Fruit fly (Drosophila melanogaster) S2 (cell line): Measurements from ENCODE around the gene Naa60.

Experiments
- CG8478 ChIP-seq: fragments of >200 bp; optimal IDR thresholded peaks from 2 replicates; lab custom pipeline; 2018
- CTCF ChIP-seq, 2 experiments: fragments of >200 bp; optimal IDR thresholded peaks; 2 replicates each; lab custom pipeline; 2018

The Naa60 gene

DNA sequence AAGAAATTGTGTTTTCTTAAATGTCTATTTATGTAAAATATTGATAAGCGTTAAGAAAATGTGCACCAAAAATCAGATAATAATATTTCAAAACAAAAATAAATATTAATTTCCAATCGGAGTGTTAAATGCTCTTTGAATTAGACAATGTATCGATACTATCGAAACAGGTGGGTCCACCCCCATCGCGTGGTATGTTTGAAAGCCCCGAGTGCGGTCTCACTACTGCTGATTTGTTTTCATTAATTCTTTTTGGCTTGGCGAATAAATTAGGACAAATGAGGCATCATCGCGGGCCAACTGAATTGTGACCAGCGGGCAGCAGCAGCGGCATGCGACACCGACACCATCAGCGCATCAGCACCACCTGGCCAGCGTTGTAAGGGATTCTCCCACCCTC, at the start of gene Naa60:
Naa60 (plus strand) TSS at position 189 of the 400 bp plus-strand sequence.
- no peak for TF ChIP-seq CG8478 (lab: Kevin White, UChicago)
- peak in 1 of 2 experiments; percentile 29 for TF ChIP-seq CTCF (optimal IDR thresholded peaks at IDR 0.05; lab: Kevin White, UChicago)

DNA sequence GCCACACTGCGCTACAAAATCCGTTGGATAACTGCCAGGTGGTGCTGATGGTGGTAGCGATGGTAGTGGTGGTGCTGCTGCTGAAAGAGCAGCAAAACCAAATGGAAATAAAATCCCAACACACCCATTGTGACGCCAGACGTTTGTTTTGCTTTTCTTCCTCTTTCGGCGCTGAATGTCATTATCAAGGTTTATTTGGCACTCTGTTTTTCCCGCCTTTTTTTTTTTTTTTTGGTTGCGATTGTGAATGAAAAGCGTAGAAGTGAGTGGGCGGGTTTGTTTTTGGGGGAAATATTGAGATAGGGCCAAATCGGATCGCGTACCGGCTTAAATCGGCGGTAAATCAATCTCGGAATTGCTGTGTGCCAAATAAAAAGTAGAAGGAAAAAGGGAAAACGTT, 49.4 kb upstream of the Naa60 start:
- TF ChIP-seq CG8478 (lab: Kevin White, UChicago) (no peak), CTCF (optimal IDR thresholded peaks at IDR 0.05; lab: Kevin White, UChicago) (no peak)

DNA sequence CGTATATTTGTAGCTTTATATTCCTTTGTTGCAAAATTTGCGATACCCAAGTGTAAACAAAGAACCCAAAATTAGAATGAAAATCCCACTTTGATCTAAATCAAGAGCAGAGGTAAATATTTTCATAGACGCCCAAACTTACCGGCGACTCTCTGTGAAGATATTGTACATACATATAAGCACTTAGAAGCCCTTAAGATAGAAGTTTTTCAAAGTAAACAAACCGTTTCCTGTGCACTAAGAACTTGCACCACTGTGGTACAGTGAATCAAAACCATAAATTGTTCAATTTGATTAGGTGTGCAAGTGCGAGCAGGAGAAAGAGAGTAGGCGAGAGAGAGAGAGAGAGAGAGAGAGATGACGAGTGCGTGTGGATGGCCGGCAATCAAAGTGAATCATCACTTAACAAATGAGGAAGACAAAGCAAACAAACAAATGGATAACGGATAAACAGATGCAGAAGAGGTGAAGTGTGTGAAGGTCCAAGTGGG, 48.6 kb upstream of the Naa60 start:
- no peak for TF ChIP-seq CG8478 (lab: Kevin White, UChicago)
- no peak for TF ChIP-seq CTCF (optimal IDR thresholded peaks at IDR 0.05; lab: Kevin White, UChicago)

DNA sequence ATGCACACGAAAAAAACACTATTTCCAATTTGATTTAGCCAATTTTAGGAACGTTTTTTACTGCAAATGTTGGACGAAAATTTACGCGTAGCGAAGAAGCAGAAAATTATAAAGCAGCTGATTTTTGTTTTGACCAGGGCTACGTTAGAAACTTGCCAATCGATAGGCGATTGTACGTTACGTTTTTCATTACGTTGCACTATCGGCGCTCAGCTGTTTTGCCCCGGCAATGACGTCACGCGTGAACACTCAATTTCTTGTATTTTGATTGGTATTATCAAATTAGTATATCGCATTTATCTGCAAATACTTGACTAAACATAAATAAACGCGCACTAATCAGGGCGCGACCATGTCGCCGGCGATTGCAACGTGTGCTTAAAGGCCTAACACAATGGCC, 47.7 kb upstream of the Naa60 start, which contains the start of the genes fry and CG16717:
fry (minus strand) TSS at position 110 of the 400 bp plus-strand sequence.
CG16717 (plus strand) TSS at position 208 of the 400 bp plus-strand sequence.
- no peak for TF ChIP-seq CTCF (optimal IDR thresholded peaks at IDR 0.05; lab: Kevin White, UChicago)

DNA sequence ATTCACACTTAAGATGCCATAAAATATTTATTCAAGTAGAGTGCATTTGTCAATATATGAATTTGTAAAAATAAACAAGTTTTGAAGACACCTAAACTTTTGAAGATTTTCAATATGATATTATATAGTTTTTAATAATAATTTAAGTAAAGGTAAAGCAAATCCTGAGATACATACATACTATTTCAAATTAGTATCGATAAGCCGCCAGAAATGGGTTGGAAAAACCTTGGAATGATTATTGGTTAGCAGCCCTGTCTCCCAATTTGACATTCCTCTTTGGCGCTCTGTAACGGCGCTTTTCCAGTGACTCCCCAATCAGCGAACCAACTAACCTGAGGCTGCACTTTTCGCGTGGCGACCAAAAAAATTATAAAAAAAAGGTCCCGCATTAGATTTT, 45.7 kb upstream of the Naa60 start, which contains the start of gene alphaTub67C:
alphaTub67C (plus strand) TSS at position 301 of the 400 bp plus-strand sequence.
- TF ChIP-seq CG8478 (lab: Kevin White, UChicago) = no peak
- no peak for TF ChIP-seq CTCF (optimal IDR thresholded peaks at IDR 0.05; lab: Kevin White, UChicago)

DNA sequence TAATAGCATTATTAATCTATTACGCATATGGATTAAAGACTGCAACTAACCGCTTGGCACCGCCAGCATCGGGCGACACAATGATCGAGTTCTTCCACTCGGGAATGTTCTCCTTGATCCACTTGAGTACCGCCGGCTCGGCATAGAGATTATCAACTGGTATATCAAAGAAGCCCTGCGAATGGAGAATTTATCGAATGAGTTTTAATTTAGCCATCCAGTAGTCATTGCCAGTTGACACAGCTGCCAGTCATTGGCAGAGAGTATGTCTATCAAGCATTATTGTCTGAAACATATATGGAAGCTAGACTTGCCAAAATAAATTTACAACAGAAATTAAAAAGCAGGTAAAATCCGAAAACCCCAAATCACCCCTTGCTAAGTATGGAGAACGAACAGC, 41.8 kb upstream of the Naa60 start, which contains the start of gene CG16719:
CG16719 (plus strand) TSS at position 301 of the 400 bp plus-strand sequence.
- TF ChIP-seq CG8478 (lab: Kevin White, UChicago) (no peak), CTCF (optimal IDR thresholded peaks at IDR 0.05; lab: Kevin White, UChicago) (no peak)

DNA sequence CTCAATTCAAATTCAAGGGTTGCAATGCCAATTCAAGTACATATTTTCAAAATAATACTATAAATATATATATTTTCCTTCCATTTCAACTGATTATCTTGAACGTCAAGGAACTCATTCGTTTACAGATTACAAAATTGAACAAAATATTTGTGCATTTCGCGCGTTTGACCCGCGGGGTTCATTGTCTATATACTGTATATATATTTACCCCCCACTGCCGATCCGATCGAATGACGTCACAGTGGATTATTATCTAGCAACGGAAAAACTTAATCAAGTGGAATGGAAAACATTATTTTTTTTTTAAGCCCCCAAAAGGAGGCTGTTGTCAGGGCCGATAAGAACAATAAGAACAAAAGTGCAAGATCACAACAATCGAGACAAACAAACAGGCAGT, 39.2 kb upstream of the Naa60 start:
- TF ChIP-seq CG8478 (lab: Kevin White, UChicago) = no peak
- TF ChIP-seq CTCF (optimal IDR thresholded peaks at IDR 0.05; lab: Kevin White, UChicago) = no peak

DNA sequence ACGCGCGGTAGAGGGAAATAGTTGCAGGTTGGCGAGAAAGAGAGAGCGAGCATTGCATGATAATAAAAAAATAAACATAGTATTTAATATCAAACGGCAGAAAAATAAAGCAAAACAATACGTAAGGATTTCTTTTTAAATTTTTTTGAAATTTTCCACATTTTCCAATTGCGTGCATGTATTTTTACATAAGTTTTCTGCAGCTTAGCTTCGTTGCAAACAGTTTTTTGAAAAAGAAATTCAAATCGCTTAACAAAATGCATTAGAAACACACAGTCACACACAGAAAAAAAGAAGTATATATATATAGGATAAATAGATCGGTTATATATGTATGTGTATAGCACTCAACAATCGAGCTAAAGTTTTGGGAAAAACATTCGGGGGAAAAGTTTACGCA, 38.0 kb upstream of the Naa60 start:
- TF ChIP-seq CG8478 (lab: Kevin White, UChicago) (no peak), CTCF (optimal IDR thresholded peaks at IDR 0.05; lab: Kevin White, UChicago) (no peak)

DNA sequence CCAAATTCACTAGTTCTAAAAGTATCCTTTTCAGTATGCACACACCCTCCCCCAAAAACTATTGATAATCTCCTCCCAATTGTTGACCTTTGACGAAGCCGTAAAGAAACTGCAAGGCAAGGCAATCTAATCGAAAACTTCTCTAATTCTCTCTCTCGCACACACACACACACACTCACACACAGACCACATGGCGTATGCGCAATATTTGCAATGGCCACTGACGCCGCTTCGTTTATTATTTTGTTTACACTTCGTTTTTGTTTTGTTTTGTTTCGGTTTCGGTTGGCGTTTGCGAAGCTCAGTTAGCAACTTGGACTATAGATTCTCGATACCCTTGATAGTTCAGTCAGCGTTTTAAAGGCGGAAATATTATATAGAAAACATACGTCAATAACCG, 36.9 kb upstream of the Naa60 start:
- TF ChIP-seq CTCF (optimal IDR thresholded peaks at IDR 0.05; lab: Kevin White, UChicago) (no peak), CG8478 (lab: Kevin White, UChicago) (no peak)

DNA sequence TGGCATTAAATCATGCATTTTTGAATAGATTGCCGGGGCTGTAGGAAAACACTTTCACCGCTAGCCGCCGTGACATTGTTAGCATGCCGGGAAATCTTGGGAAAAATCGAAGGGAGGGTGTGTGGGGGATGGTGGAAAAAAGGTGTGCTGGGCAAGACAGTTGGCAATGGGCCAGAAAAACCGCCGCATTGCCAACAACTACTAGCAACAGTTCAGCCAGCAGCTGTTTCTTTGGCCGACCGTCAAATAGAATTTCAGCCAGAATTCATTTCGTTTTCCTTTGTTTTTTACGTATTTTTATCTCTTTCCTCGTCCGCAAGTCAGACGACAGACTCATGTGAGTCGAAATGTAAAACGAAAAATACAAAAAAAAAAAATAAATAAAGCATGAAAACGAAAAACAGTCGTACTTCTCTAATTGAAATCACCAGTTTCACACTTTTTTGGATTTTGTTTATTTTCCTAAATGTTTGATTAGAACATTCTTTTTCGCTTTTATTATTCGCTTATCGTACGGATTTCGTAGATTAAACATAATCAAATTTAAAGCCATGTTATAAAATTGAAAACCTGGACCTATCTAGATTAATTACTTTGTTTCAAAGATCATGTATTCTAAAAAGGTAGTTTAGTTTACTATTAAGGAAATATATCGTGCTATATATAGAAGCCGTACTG, 35.8 kb upstream of the Naa60 start:
- TF ChIP-seq CTCF (optimal IDR thresholded peaks at IDR 0.05; lab: Kevin White, UChicago) = no peak
- TF ChIP-seq CG8478 (lab: Kevin White, UChicago) = no peak

DNA sequence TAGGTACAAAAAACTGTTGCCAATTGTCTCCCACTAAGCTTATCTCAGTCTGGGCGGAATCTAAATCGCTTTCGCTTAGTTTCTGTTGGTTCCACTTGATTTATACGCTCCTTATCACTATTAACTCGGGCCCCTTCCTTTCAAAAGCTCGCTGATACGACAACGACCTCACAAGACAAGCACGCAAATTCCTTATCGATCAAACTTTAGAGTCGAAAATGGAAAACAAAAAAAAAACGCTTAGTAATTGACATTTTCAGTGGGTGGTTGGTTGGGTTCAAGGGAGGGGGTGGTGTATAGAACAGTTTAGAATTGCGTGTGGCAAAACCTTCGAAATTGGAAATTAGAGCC, 35.2 kb upstream of the Naa60 start:
- TF ChIP-seq CG8478 (lab: Kevin White, UChicago) (no peak), CTCF (optimal IDR thresholded peaks at IDR 0.05; lab: Kevin White, UChicago) (no peak)

DNA sequence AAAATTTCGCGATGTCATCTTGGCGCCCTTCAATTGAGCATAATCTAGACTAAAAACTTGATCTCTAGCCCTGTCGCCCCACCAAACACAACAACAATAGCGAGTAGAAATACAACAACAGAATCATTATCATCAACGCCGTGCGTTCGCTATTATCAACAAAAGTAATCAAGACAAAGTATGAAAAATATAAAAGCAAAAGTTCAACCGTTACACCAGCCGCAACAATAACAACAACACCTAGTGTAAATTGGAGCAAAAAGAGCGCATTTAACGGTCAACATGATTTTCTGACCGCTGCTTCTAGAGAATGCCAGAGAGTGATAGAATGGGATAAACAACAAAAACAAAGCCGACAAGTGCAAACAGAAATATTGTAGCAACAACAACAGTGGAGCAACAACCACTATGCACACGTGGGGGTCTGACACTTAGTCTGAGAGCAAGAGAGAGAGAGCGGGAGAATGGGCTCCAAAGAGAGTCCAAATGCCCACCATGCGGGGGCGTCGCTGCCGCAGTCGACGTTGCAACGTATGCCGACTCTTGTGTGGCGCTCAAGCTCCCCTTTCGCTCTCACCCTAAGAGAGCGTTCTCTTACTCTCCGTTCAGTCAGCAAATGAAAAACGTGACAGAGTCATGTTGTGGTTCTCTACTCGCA, 34.3 kb upstream of the Naa60 start:
- TF ChIP-seq CTCF (optimal IDR thresholded peaks at IDR 0.05; lab: Kevin White, UChicago) = no peak
- no peak for TF ChIP-seq CG8478 (lab: Kevin White, UChicago)

DNA sequence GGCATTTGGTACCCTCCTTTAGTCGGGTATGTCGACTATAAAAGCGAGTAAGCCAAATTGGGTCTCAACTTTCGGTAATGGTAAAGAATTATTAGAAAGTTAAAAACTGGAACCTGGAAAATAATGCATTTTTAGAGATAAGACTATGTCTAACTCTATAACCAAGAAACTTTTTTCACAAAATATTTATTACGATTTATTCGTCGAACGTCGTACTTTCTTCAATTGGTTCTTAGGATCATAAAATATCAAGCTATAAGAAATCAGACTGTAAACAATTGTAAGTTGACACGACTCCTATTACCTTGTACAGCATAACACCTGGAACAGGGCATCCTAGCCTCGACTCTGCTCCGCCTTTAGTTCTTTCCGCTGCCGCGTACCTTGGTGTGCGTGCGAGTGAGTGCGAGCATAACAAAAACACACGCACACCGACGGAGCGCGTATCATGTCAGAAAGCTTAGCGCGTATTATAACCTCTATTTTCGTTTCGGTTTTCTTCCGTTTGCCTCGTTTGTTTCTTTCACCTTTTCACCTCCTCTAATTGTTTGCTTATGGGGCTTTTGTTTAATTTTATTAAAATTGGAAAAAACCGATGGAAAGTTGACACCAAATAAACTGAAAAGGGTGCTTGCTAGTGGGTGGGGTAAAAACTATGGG, 33.7 kb upstream of the Naa60 start:
- TF ChIP-seq CTCF (optimal IDR thresholded peaks at IDR 0.05; lab: Kevin White, UChicago) (no peak), CG8478 (lab: Kevin White, UChicago) (no peak)

DNA sequence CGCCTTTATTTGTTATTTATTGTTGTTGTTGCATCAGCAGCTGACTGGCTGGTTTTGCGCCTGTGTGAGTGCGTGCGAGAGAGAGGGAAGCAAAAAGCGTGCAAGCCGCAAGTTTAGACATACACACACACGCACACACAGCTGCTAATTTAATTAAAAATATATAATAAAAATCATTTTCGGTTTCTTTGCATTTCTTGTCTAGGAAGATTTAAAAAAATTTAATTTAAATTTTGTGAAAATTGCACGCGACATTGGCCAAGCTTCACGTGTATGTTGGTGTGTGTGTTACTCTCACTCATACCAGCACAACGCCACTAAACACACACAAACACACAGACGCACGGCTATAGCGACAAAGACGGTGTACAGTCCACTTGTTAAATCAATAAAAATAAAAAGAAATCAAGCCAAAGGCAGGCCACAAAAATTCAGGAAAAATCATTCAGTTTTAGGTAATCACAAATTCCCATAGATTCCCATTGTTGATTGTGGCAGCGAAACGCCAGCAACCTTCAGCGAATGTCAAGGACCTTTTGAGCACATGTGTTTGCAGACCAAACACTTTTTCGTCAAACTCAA, 33.1 kb upstream of the Naa60 start:
- TF ChIP-seq CG8478 (lab: Kevin White, UChicago) (no peak), CTCF (optimal IDR thresholded peaks at IDR 0.05; lab: Kevin White, UChicago) (no peak)
